Worm (Caenorhabditis elegans) whole organism, L4 larva: ENCODE measurements around the gene srh-11.

ENCODE experiments used
- dmd-8 ChIP-seq: fragments of 200-800 bp; sonication (Bioruptor generic); IDR thresholded peaks from 2 replicates; pipeline ENCODE4 v1.3.6; 2022; ENCODE audit warnings: missing genetic modification characterization, missing compliant biosample characterization
- gei-8 ChIP-seq: fragments of 200-800 bp; sonication (Bioruptor generic); optimal IDR thresholded peaks from 2 replicates; lab custom pipeline; 2018; ENCODE audit warnings: mild to moderate bottlenecking, missing genetic modification characterization, missing compliant biosample characterization
- lin-39 ChIP-seq: fragments of 150-350 bp; optimal IDR thresholded peaks from 2 replicates; lab custom pipeline; 2014; ENCODE audit warnings: missing biosample characterization, missing genetic modification reagents, missing genetic modification characterization
- mdl-1 ChIP-seq, 2 experiments: fragments of 150-350 bp in 1 of 2; sonication (generic microtip) in 1 of 2; optimal IDR thresholded peaks; 2 replicates each; lab custom pipeline; 2014 to 2017; ENCODE audit warnings: missing biosample characterization in 2 of 2, missing genetic modification characterization in 2 of 2
- mep-1 ChIP-seq: fragments of 150-350 bp; sonication (generic microtip); optimal IDR thresholded peaks from 3 replicates; lab custom pipeline; 2014; ENCODE audit warnings: missing biosample characterization, missing genetic modification characterization

DNA sequence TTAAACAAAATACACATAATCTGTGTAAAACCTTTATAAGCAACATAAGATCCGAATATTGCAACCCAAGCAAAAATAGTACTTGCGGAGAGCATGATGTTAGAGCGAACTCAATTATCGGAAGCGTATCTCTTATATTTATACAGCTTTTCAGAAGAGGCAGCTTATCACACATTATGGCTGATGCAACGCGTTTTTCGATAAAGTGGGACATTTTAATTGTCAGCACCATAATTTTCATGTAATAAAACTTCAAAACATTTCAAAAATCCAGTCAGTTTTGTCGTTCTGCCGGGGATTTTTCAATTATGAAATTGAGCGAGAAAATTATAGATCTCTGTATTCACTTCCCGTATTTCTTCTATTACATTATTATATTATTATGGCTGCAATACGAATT lies 27.4 kb upstream of the srh-11 start, which contains the start of gene drd-5:
- TF ChIP-seq dmd-8 (GFP tag; lab: Robert Waterston, UW) (no peak), mep-1 (tag; lab: Kevin White, UChicago) (no peak), lin-39 (no peak), mdl-1 (tag; optimal IDR thresholded peaks at IDR 0.05; lab: Kevin White, UChicago) (no peak), gei-8 (GFP tag; lab: Kevin White, UChicago) (no peak)
